Worm (Caenorhabditis elegans): ENCODE measurements around the gene M162.15.

Gene M162.15

DNA sequence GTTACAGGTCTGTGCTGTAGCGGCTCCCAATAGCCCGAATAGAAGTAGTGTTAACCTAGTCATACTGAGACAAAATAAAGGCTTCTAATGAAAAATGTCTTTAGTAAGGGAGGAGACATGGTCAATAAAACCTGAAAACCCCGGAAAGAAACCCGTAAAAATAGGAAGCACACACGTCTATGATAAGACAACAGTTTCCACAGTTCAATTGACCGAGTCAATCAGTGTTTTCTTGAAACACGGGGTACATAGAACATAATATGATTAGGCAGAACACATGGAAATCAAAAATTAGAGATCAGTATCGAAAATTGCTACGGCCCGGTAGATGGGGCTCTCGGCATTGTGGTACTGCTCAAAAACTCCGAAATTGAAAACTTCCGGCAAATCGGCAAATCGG, 20.4 kb downstream of the M162.15 start, which contains the start of gene clec-49:
Gene clec-49 (minus strand): TSS at position 103 of the 400 bp plus-strand sequence.
- TF ChIP-seq tab-1 (GFP tag; IDR thresholded peaks at IDR 0.05): no peak
- no peak for TF ChIP-seq ztf-23 (GFP tag; IDR thresholded peaks at IDR 0.05)
- TF ChIP-seq med-1 (GFP tag; optimal IDR thresholded peaks at IDR 0.05; ENCODE audit: insufficient read depth): no peak
- TF ChIP-seq T22C8.4 (GFP tag; IDR thresholded peaks at IDR 0.05): no peak
- TF ChIP-seq ref-1 (GFP tag; conservative IDR thresholded peaks at IDR 0.05): no peak
- TF ChIP-seq klf-2 (GFP tag; conservative IDR thresholded peaks at IDR 0.05): no peak
- TF ChIP-seq flt-1 (GFP tag; IDR thresholded peaks at IDR 0.05): no peak
- TF ChIP-seq cog-1 (tag; optimal IDR thresholded peaks at IDR 0.05): no peak
- no peak for TF ChIP-seq ztf-29 (GFP tag; IDR thresholded peaks at IDR 0.05)

- TF ChIP-seq ztf-23 (GFP tag; IDR thresholded peaks at IDR 0.05) (no peak), flt-1 (GFP tag; IDR thresholded peaks at IDR 0.05) (no peak), med-1 (GFP tag; optimal IDR thresholded peaks at IDR 0.05; ENCODE audit: insufficient read depth) (no peak), tab-1 (GFP tag; IDR thresholded peaks at IDR 0.05) (no peak), ref-1 (GFP tag; conservative IDR thresholded peaks at IDR 0.05) (no peak), T22C8.4 (GFP tag; IDR thresholded peaks at IDR 0.05) (no peak), klf-2 (GFP tag; conservative IDR thresholded peaks at IDR 0.05) (no peak), ztf-29 (GFP tag; IDR thresholded peaks at IDR 0.05) (no peak), cog-1 (tag; optimal IDR thresholded peaks at IDR 0.05) (no peak)
These were observed 24.4 kb downstream of the M162.15 start for ce11 chrV:19747144-19747543.

DNA sequence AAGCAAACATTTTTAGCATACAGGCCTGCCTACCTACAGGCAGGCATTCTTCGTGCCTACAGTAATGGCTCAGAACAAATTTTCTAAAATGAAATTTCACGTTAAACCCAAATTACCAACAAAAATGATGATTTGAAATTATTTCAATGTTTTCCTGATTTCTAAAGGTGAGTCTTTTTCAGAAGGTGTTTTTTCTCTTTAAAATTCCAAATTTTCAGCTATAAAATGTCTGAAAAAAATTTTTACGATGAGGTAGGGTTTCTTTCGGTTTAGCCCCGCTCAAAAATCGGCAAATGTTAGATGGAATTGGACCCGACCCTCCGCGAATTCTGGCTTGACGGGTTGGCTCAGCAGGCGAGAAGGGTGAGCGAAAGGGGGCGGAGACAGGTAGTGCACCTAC, 25.7 kb downstream of the M162.15 start, which contains the start of gene W04E12.5:
Gene W04E12.5 (plus strand): TSS at position 301 of the 400 bp plus-strand sequence.
- no peak for TF ChIP-seq ref-1 (GFP tag; conservative IDR thresholded peaks at IDR 0.05)
- TF ChIP-seq cog-1 (tag; optimal IDR thresholded peaks at IDR 0.05): no peak
- TF ChIP-seq flt-1 (GFP tag; IDR thresholded peaks at IDR 0.05): no peak
- TF ChIP-seq med-1 (GFP tag; optimal IDR thresholded peaks at IDR 0.05; ENCODE audit: insufficient read depth): no peak

ce11 chrV:19744210-19744609, 27.4 kb downstream of the M162.15 start:
- no peak for TF ChIP-seq ref-1 (GFP tag; conservative IDR thresholded peaks at IDR 0.05)
- TF ChIP-seq klf-2 (GFP tag; conservative IDR thresholded peaks at IDR 0.05): no peak
- peak; percentile 59; the same call in 1 of the 2 replicates for TF ChIP-seq T22C8.4 (GFP tag; IDR thresholded peaks at IDR 0.05)
- no peak for TF ChIP-seq cog-1 (tag; optimal IDR thresholded peaks at IDR 0.05)
- TF ChIP-seq ztf-23 (GFP tag; IDR thresholded peaks at IDR 0.05): no peak
- TF ChIP-seq flt-1 (GFP tag; IDR thresholded peaks at IDR 0.05): no peak

- TF ChIP-seq flt-1 (GFP tag; IDR thresholded peaks at IDR 0.05): no peak
- TF ChIP-seq ztf-23 (GFP tag; IDR thresholded peaks at IDR 0.05): no peak
- no peak for TF ChIP-seq med-1 (GFP tag; optimal IDR thresholded peaks at IDR 0.05; ENCODE audit: insufficient read depth)
- no peak for TF ChIP-seq cog-1 (tag; optimal IDR thresholded peaks at IDR 0.05)
These were observed 27.8 kb downstream of the M162.15 start for ce11 chrV:19743794-19744193.

- TF ChIP-seq cog-1 (tag; optimal IDR thresholded peaks at IDR 0.05) (no peak), med-1 (GFP tag; optimal IDR thresholded peaks at IDR 0.05; ENCODE audit: insufficient read depth) (no peak), ztf-29 (GFP tag; IDR thresholded peaks at IDR 0.05) (no peak), T22C8.4 (GFP tag; IDR thresholded peaks at IDR 0.05) (no peak), ztf-23 (GFP tag; IDR thresholded peaks at IDR 0.05) (no peak), flt-1 (GFP tag; IDR thresholded peaks at IDR 0.05) (no peak), ref-1 (GFP tag; conservative IDR thresholded peaks at IDR 0.05) (no peak), tab-1 (GFP tag; IDR thresholded peaks at IDR 0.05) (no peak), klf-2 (GFP tag; conservative IDR thresholded peaks at IDR 0.05) (no peak)
These were observed 28.3 kb downstream of the M162.15 start, which contains the start of gene W04E12.4 for ce11 chrV:19743305-19743704. Gene W04E12.4 (plus strand): TSS chrV:19743605.

ce11 chrV:19741651-19742050, 29.9 kb downstream of the M162.15 start, which contains the start of gene W04E12.3:
Gene W04E12.3 (plus strand): TSS chrV:19741951.
- TF ChIP-seq T22C8.4 (GFP tag; IDR thresholded peaks at IDR 0.05) (no peak), ztf-23 (GFP tag; IDR thresholded peaks at IDR 0.05) (no peak), cog-1 (tag; optimal IDR thresholded peaks at IDR 0.05) (no peak), ref-1 (GFP tag; conservative IDR thresholded peaks at IDR 0.05) (no peak), flt-1 (GFP tag; IDR thresholded peaks at IDR 0.05) (no peak), klf-2 (GFP tag; conservative IDR thresholded peaks at IDR 0.05) (no peak), ztf-29 (GFP tag; IDR thresholded peaks at IDR 0.05) (no peak), tab-1 (GFP tag; IDR thresholded peaks at IDR 0.05) (no peak), med-1 (GFP tag; optimal IDR thresholded peaks at IDR 0.05; ENCODE audit: insufficient read depth) (no peak)

- TF ChIP-seq T22C8.4 (GFP tag; IDR thresholded peaks at IDR 0.05) (peak; percentile 52; the same call in 1 of the 2 replicates), ref-1 (GFP tag; conservative IDR thresholded peaks at IDR 0.05) (no peak), ztf-29 (GFP tag; IDR thresholded peaks at IDR 0.05) (no peak), cog-1 (tag; optimal IDR thresholded peaks at IDR 0.05) (no peak), klf-2 (GFP tag; conservative IDR thresholded peaks at IDR 0.05) (no peak)
These were observed 30.5 kb downstream of the M162.15 start, which contains the start of gene W04E12.2 for ce11 chrV:19741034-19741433. Gene W04E12.2 (minus strand): TSS chrV:19741134.

DNA sequence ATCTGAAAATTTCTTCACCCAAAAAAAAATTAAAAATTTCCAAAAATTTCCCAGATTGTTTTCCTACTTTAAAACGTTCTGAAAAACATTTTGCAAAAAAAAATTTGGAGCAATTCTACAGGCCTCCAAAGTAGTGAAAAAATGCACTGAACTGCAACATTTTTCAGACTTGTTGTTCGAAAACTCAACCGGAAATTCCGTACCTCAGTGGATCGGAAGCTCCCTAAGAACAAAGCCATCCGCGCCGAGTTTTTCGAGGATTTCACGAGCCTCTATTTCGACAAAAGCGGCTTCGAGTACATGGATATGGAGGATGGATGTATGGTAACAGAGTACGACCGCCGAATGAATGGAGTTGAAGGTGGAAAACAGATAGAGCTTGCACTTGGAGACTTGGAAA, 33.4 kb downstream of the M162.15 start, which contains the start of gene fbxa-131:
Gene fbxa-131 (plus strand): TSS at position 301 of the 400 bp plus-strand sequence.
- TF ChIP-seq ref-1 (GFP tag; conservative IDR thresholded peaks at IDR 0.05): no peak
- TF ChIP-seq ztf-23 (GFP tag; IDR thresholded peaks at IDR 0.05): no peak
- no peak for TF ChIP-seq tab-1 (GFP tag; IDR thresholded peaks at IDR 0.05)
- TF ChIP-seq med-1 (GFP tag; optimal IDR thresholded peaks at IDR 0.05; ENCODE audit: insufficient read depth): no peak
- no peak for TF ChIP-seq ztf-29 (GFP tag; IDR thresholded peaks at IDR 0.05)
- TF ChIP-seq flt-1 (GFP tag; IDR thresholded peaks at IDR 0.05): no peak

ce11 chrV:19737458-19737857, 34.1 kb downstream of the M162.15 start, which contains the start of gene W04E12.7:
Gene W04E12.7 (minus strand): TSS chrV:19737558.
- TF ChIP-seq ref-1 (GFP tag; conservative IDR thresholded peaks at IDR 0.05) (no peak), ztf-23 (GFP tag; IDR thresholded peaks at IDR 0.05) (no peak), cog-1 (tag; optimal IDR thresholded peaks at IDR 0.05) (no peak), T22C8.4 (GFP tag; IDR thresholded peaks at IDR 0.05) (no peak), klf-2 (GFP tag; conservative IDR thresholded peaks at IDR 0.05) (no peak), tab-1 (GFP tag; IDR thresholded peaks at IDR 0.05) (no peak), med-1 (GFP tag; optimal IDR thresholded peaks at IDR 0.05; ENCODE audit: insufficient read depth) (no peak), flt-1 (GFP tag; IDR thresholded peaks at IDR 0.05) (no peak)
